Worm (Caenorhabditis elegans) whole organism, young adult: Measurements from ENCODE around the gene F44E2.10.

Source experiments
- F10E7.11 ChIP-seq: sonication (generic microtip); optimal IDR thresholded peaks from 2 replicates; lab custom pipeline; 2017; ENCODE audit warnings: mild to moderate bottlenecking, missing genetic modification characterization, moderate library complexity, missing compliant biosample characterization
- F22D6.2 ChIP-seq: sonication (generic microtip); optimal IDR thresholded peaks from 2 replicates; lab custom pipeline; 2016; ENCODE audit warnings: mild to moderate bottlenecking, missing genetic modification characterization, missing compliant biosample characterization
- K12H6.12 ChIP-seq: fragments of 200-800 bp; sonication (Bioruptor generic); optimal IDR thresholded peaks from 2 replicates; lab custom pipeline; 2018; ENCODE audit warnings: mild to moderate bottlenecking, missing genetic modification characterization, missing compliant biosample characterization
- bed-2 ChIP-seq: fragments of 200-800 bp; sonication (Bioruptor generic); IDR thresholded peaks from 2 replicates; pipeline ENCODE4 v1.3.6; 2022; ENCODE audit warnings: missing genetic modification reagents, missing genetic modification characterization, missing compliant biosample characterization
- dpff-1 ChIP-seq: sonication (generic microtip); optimal IDR thresholded peaks from 2 replicates; lab custom pipeline; 2017; ENCODE audit warnings: mild to moderate bottlenecking, missing genetic modification characterization, missing compliant biosample characterization
- dpl-1 ChIP-seq: fragments of 150-350 bp; optimal IDR thresholded peaks from 2 replicates; lab custom pipeline; 2014; ENCODE audit warnings: missing biosample characterization, missing genetic modification reagents, missing genetic modification characterization
- efl-1 ChIP-seq: fragments of 150-350 bp; optimal IDR thresholded peaks from 2 replicates; lab custom pipeline; 2014; ENCODE audit warnings: missing biosample characterization, missing genetic modification reagents, missing genetic modification characterization
- ets-4 ChIP-seq: fragments of 200-800 bp; sonication (Bioruptor generic); optimal IDR thresholded peaks from 2 replicates; lab custom pipeline; 2018; ENCODE audit warnings: mild to moderate bottlenecking, missing genetic modification characterization, missing compliant biosample characterization
- hlh-26 ChIP-seq: fragments of 200-800 bp; sonication (Bioruptor generic); conservative IDR thresholded peaks from 2 replicates; pipeline ENCODE4 v1.3.6; 2022; ENCODE audit warnings: missing genetic modification reagents, missing genetic modification characterization, missing compliant biosample characterization
- pha-4 ChIP-seq: fragments of 150-350 bp; sonication (generic microtip); optimal IDR thresholded peaks from 2 replicates; lab custom pipeline; 2014; ENCODE audit warnings: missing biosample characterization, missing genetic modification reagents, missing genetic modification characterization
- tlf-1 ChIP-seq: fragments of 200-800 bp; sonication (Bioruptor generic); optimal IDR thresholded peaks from 2 replicates; lab custom pipeline; 2018; ENCODE audit warnings: mild to moderate bottlenecking, missing genetic modification characterization, missing compliant biosample characterization

DNA sequence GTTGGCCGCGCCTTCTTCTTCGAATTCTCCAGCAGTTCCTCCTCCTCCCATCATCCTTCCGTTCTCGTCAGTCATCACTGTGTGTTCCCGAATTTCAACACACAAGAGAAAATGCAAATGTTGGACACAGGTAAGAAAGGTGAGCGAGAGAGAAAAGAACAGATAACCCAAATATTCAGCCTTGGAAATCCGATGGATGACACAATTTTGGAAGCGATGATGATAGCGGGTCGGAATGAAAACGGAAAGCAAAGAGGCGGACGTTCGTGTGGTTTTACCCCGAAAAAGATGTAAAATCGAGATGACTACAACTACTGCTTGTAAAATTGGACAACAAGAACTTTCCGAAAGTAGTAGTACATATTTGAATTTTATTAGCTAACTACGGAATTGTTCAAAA is 8.9 kb upstream of the F44E2.10 start:
- no peak for TF ChIP-seq dpff-1 (tag; lab: Kevin White, UChicago)
- TF ChIP-seq F10E7.11 (tag; lab: Kevin White, UChicago): no peak
- no peak for TF ChIP-seq F22D6.2 (tag; lab: Kevin White, UChicago)
- no peak for TF ChIP-seq K12H6.12 (tag; lab: Kevin White, UChicago)
- no peak for TF ChIP-seq bed-2 (GFP tag; lab: Robert Waterston, UW)
- no peak for TF ChIP-seq ets-4
- TF ChIP-seq hlh-26 (GFP tag; lab: Robert Waterston, UW): no peak
- TF ChIP-seq dpl-1 (GFP tag; lab: Kevin White, UChicago): no peak
- TF ChIP-seq efl-1: no peak
- no peak for TF ChIP-seq pha-4
- TF ChIP-seq tlf-1 (GFP tag; lab: Kevin White, UChicago): no peak
